Fruit fly (Drosophila melanogaster) whole organism, wandering third instar larva: Measurements from ENCODE around the gene Ythdc1.

Source experiments
- Abd-B ChIP-seq: fragments of >200 bp; optimal IDR thresholded peaks from 2 replicates; lab custom pipeline; 2017; ENCODE audit warnings: missing biosample characterization, missing genetic modification characterization
- CG32264 ChIP-seq: fragments of 200-800 bp; sonication (Bioruptor generic); optimal IDR thresholded peaks from 2 replicates; lab custom pipeline; 2016; ENCODE audit warnings: missing biosample characterization, missing genetic modification characterization
- CG9705 ChIP-seq: fragments of 200-800 bp; sonication (Bioruptor generic); optimal IDR thresholded peaks from 2 replicates; lab custom pipeline; 2018; ENCODE audit warnings: missing biosample characterization, mild to moderate bottlenecking, missing genetic modification characterization
- CrebA ChIP-seq: fragments of 200-800 bp; sonication (Bioruptor generic); optimal IDR thresholded peaks from 2 replicates; lab custom pipeline; 2016; ENCODE audit warnings: missing biosample characterization, mild to moderate bottlenecking, missing genetic modification characterization, borderline replicate concordance
- Dfd ChIP-seq: fragments of >200 bp; optimal IDR thresholded peaks from 2 replicates; lab custom pipeline; 2017; ENCODE audit warnings: missing biosample characterization, missing genetic modification characterization
- Dif ChIP-seq: fragments of 200-275, 200-300 bp; sonication (Bioruptor generic); optimal IDR thresholded peaks from 2 replicates; lab custom pipeline; 2018; ENCODE audit warnings: missing biosample characterization, missing genetic modification characterization; ENCODE audit not compliant: partially characterized antibody
- GATAd ChIP-seq: sonication (Bioruptor generic); optimal IDR thresholded peaks from 2 replicates; lab custom pipeline; 2016; ENCODE audit warnings: missing biosample characterization, missing genetic modification characterization
- HLH106 ChIP-seq: fragments of 200-800 bp; optimal IDR thresholded peaks from 3 replicates; lab custom pipeline; 2019; ENCODE audit warnings: missing biosample characterization, mild to moderate bottlenecking, missing genetic modification characterization, moderate library complexity
- Hnf4 ChIP-seq: fragments of 200-800 bp; sonication (Bioruptor generic); optimal IDR thresholded peaks from 2 replicates; lab custom pipeline; 2016; ENCODE audit warnings: missing biosample characterization, mild to moderate bottlenecking, missing genetic modification characterization
- Hr78 ChIP-seq: fragments of >200 bp; optimal IDR thresholded peaks from 2 replicates; lab custom pipeline; 2017; ENCODE audit warnings: missing biosample characterization, missing genetic modification characterization
- Hr83 ChIP-seq: fragments of 200-300 bp; sonication (Bioruptor generic); optimal IDR thresholded peaks from 2 replicates; lab custom pipeline; 2016; ENCODE audit warnings: missing biosample characterization, mild to moderate bottlenecking, missing genetic modification characterization, moderate library complexity; ENCODE audit not compliant: poor library complexity, severe bottlenecking
- Jra ChIP-seq: sonication (Bioruptor generic); optimal IDR thresholded peaks from 2 replicates; lab custom pipeline; 2016; ENCODE audit warnings: missing biosample characterization, missing genetic modification characterization
- Mio ChIP-seq: sonication (Bioruptor generic); optimal IDR thresholded peaks from 2 replicates; lab custom pipeline; 2016; ENCODE audit warnings: missing biosample characterization, missing genetic modification characterization
- Myc ChIP-seq: fragments of >200 bp; optimal IDR thresholded peaks from 2 replicates; lab custom pipeline; 2017
- N ChIP-seq: fragments of >200 bp; optimal IDR thresholded peaks from 2 replicates; lab custom pipeline; 2018; ENCODE audit warnings: missing biosample characterization, missing external identifiers, missing genetic modification characterization
- OdsH ChIP-seq: fragments of 200-800 bp; sonication (Bioruptor generic); optimal IDR thresholded peaks from 2 replicates; lab custom pipeline; 2016; ENCODE audit warnings: missing biosample characterization, mild to moderate bottlenecking, missing genetic modification characterization
- Rel ChIP-seq, 2 experiments: fragments of 200-800 bp; sonication (Bioruptor generic) in 1 of 2; optimal IDR thresholded peaks; 2 replicates in 1 of 2; 3 replicates in 1 of 2; lab custom pipeline; 2016 to 2019; ENCODE audit warnings: mild to moderate bottlenecking in 2 of 2, missing biosample characterization in 2 of 2, missing genetic modification characterization in 2 of 2, moderate library complexity in 1 of 2
- Sp1 ChIP-seq: fragments of 200-800 bp; sonication (Bioruptor generic); optimal IDR thresholded peaks from 3 replicates; lab custom pipeline; 2019; ENCODE audit warnings: missing biosample characterization, mild to moderate bottlenecking, missing genetic modification characterization, moderate library complexity
- Vsx2 ChIP-seq: fragments of 200-300, 225-300 bp; sonication (Bioruptor generic); optimal IDR thresholded peaks from 2 replicates; lab custom pipeline; 2018; ENCODE audit warnings: missing biosample characterization, missing genetic modification characterization; ENCODE audit not compliant: partially characterized antibody
- br ChIP-seq: fragments of 200-800 bp; sonication (Bioruptor generic); optimal IDR thresholded peaks from 2 replicates; lab custom pipeline; 2016; ENCODE audit warnings: missing biosample characterization, missing genetic modification characterization
- brk ChIP-seq: fragments of 200-800 bp; sonication (Bioruptor generic); optimal IDR thresholded peaks from 2 replicates; lab custom pipeline; 2016; ENCODE audit warnings: missing biosample characterization, mild to moderate bottlenecking, missing genetic modification characterization
- dl ChIP-seq, 2 experiments: fragments of 175-275, 200-275 bp in 1 of 2; fragments of 200-275 bp in 1 of 2; sonication (Bioruptor generic); optimal IDR thresholded peaks; lab custom pipeline; 2018; ENCODE audit warnings: mild to moderate bottlenecking in 2 of 2, missing biosample characterization in 2 of 2, missing genetic modification characterization in 2 of 2, moderate library complexity in 2 of 2; ENCODE audit not compliant: partially characterized antibody in 2 of 2, insufficient read depth in 1 of 2
- dmrt93B ChIP-seq: fragments of 200-800 bp; sonication (Bioruptor generic); optimal IDR thresholded peaks from 2 replicates; lab custom pipeline; 2018; ENCODE audit warnings: missing biosample characterization, mild to moderate bottlenecking, missing genetic modification characterization
- dsf ChIP-seq: sonication (Bioruptor generic); optimal IDR thresholded peaks from 2 replicates; lab custom pipeline; 2016; ENCODE audit warnings: missing biosample characterization, missing genetic modification characterization, borderline replicate concordance
- ey ChIP-seq: fragments of 200-800 bp; sonication (Bioruptor generic); optimal IDR thresholded peaks from 2 replicates; lab custom pipeline; 2016; ENCODE audit warnings: missing biosample characterization, missing genetic modification characterization
- foxo ChIP-seq, 2 experiments: fragments of 200-800 bp; sonication (Bioruptor generic); optimal IDR thresholded peaks; 2 replicates in 1 of 2; 3 replicates in 1 of 2; lab custom pipeline; 2016 to 2017; ENCODE audit warnings: missing biosample characterization in 2 of 2, missing genetic modification characterization in 2 of 2
- fru ChIP-seq: fragments of 200-800 bp; sonication (Bioruptor generic); optimal IDR thresholded peaks from 3 replicates; lab custom pipeline; 2016; ENCODE audit warnings: missing biosample characterization, mild to moderate bottlenecking, missing genetic modification characterization
- h ChIP-seq: fragments of 200-800 bp; sonication (Bioruptor generic); optimal IDR thresholded peaks from 3 replicates; lab custom pipeline; 2016; ENCODE audit warnings: missing biosample characterization, mild to moderate bottlenecking, missing genetic modification characterization
- jim ChIP-seq: fragments of 175-275, 200-325 bp; sonication (Bioruptor generic); optimal IDR thresholded peaks from 2 replicates; lab custom pipeline; 2016; ENCODE audit warnings: missing biosample characterization, mild to moderate bottlenecking, missing genetic modification characterization
- lola ChIP-seq: fragments of >200 bp; optimal IDR thresholded peaks from 2 replicates; lab custom pipeline; 2017; ENCODE audit warnings: missing biosample characterization, missing genetic modification characterization
- pan ChIP-seq: fragments of >200 bp; optimal IDR thresholded peaks from 2 replicates; lab custom pipeline; 2017
- psq ChIP-seq: fragments of 200-800 bp; sonication (Bioruptor generic); optimal IDR thresholded peaks from 3 replicates; lab custom pipeline; 2017; ENCODE audit warnings: missing biosample characterization, mild to moderate bottlenecking, missing genetic modification characterization, moderate library complexity
- rgr ChIP-seq: fragments of 200-800 bp; sonication (Bioruptor generic); optimal IDR thresholded peaks from 3 replicates; lab custom pipeline; 2016; ENCODE audit warnings: missing biosample characterization, mild to moderate bottlenecking, missing genetic modification characterization
- sage ChIP-seq: fragments of 200-800 bp; sonication (Bioruptor generic); optimal IDR thresholded peaks from 2 replicates; lab custom pipeline; 2016; ENCODE audit warnings: missing biosample characterization, mild to moderate bottlenecking, missing genetic modification characterization
- sv ChIP-seq: fragments of 200-800 bp; sonication (Bioruptor generic); optimal IDR thresholded peaks from 3 replicates; lab custom pipeline; 2016; ENCODE audit warnings: missing biosample characterization, missing genetic modification characterization
- tai ChIP-seq: sonication (Bioruptor generic); optimal IDR thresholded peaks from 2 replicates; lab custom pipeline; 2016; ENCODE audit warnings: missing biosample characterization, missing genetic modification characterization
- usp ChIP-seq: fragments of >200 bp; optimal IDR thresholded peaks from 2 replicates; lab custom pipeline; 2017; ENCODE audit warnings: missing biosample characterization, missing genetic modification characterization
- woc ChIP-seq: sonication (Bioruptor generic); optimal IDR thresholded peaks from 2 replicates; lab custom pipeline; 2016; ENCODE audit warnings: missing biosample characterization, mild to moderate bottlenecking, missing genetic modification characterization

Ythdc1 gene

dm6 chr3L:3391871-3392270 lies 17.9 kb upstream of the Ythdc1 start:
- peak; percentile 77 for TF ChIP-seq ey
- peak; percentile 60 for TF ChIP-seq rgr (GFP tag; lab: Kevin White, UChicago)
- peak; percentile 30 for TF ChIP-seq dmrt93B
- TF ChIP-seq fru = peak; percentile 79
- TF ChIP-seq h (GFP tag; lab: Kevin White, UChicago) = peak; percentile 75
- peak; percentile 64 for TF ChIP-seq woc (GFP tag; lab: Kevin White, UChicago)
- TF ChIP-seq OdsH (GFP tag; lab: Kevin White, UChicago) = peak; percentile 72
- peak; percentile 57 for TF ChIP-seq Sp1 (GFP tag; lab: Kevin White, UChicago)
- no peak for TF ChIP-seq Dif (GFP tag; lab: Kevin White, UChicago)
- peak; percentile 53 for TF ChIP-seq psq
- peak; percentile 6 for TF ChIP-seq Hnf4 (GFP tag; lab: Kevin White, UChicago)
- peak; percentile 54 for TF ChIP-seq HLH106 (tag; lab: Kevin White, UChicago)
- peak in 1 of 2 experiments; percentile 64 for TF ChIP-seq foxo (GFP tag; optimal IDR thresholded peaks at IDR 0.05; lab: Kevin White, UChicago)
- no peak for TF ChIP-seq sage (GFP tag; lab: Kevin White, UChicago)
- TF ChIP-seq dsf = no peak
- TF ChIP-seq br (GFP tag; lab: Kevin White, UChicago) = peak; percentile 66

dm6 chr3L:3390525-3390924 lies 16.6 kb upstream of the Ythdc1 start:
- TF ChIP-seq h (GFP tag; lab: Kevin White, UChicago) = peak; percentile 8
- TF ChIP-seq pan (lab: Kevin White, UChicago) = no peak
- TF ChIP-seq fru = peak; percentile 2

- TF ChIP-seq Dif (GFP tag; lab: Kevin White, UChicago) = no peak
- TF ChIP-seq foxo (GFP tag; optimal IDR thresholded peaks at IDR 0.05; lab: Kevin White, UChicago) = peak; percentile 24 to 87
- TF ChIP-seq Jra = peak; percentile 34
- no peak for TF ChIP-seq Hnf4 (GFP tag; lab: Kevin White, UChicago)
- TF ChIP-seq psq = peak; percentile 39
- TF ChIP-seq N (GFP tag; lab: Kevin White, UChicago) = no peak
- TF ChIP-seq jim (GFP tag; lab: Kevin White, UChicago) = no peak
- no peak for TF ChIP-seq Dfd (GFP tag; lab: Kevin White, UChicago)
- TF ChIP-seq pan (lab: Kevin White, UChicago) = no peak
- no peak for TF ChIP-seq Hr78
- TF ChIP-seq GATAd (GFP tag; lab: Kevin White, UChicago) = no peak
- no peak for TF ChIP-seq Vsx2 (GFP tag; lab: Kevin White, UChicago)
- peak; percentile 55 for TF ChIP-seq ey
- TF ChIP-seq fru = peak; percentile 90
- no peak for TF ChIP-seq CG9705 (GFP tag; lab: Kevin White, UChicago)
- TF ChIP-seq tai = no peak
- peak; percentile 73 for TF ChIP-seq HLH106 (tag; lab: Kevin White, UChicago)
- TF ChIP-seq CrebA = peak; percentile 28
- TF ChIP-seq sv (GFP tag; lab: Kevin White, UChicago) = no peak
- TF ChIP-seq woc (GFP tag; lab: Kevin White, UChicago) = peak; percentile 91
- TF ChIP-seq dsf = no peak
- peak; percentile 34 for TF ChIP-seq br (GFP tag; lab: Kevin White, UChicago)
- TF ChIP-seq Abd-B (GFP tag; lab: Kevin White, UChicago) = no peak
- TF ChIP-seq brk (GFP tag; lab: Kevin White, UChicago) = no peak
- no peak for TF ChIP-seq Hr83
- no peak for TF ChIP-seq Rel (GFP tag; optimal IDR thresholded peaks at IDR 0.05; lab: Kevin White, UChicago)
- peak; percentile 18 for TF ChIP-seq Rel (tag; optimal IDR thresholded peaks at IDR 0.05; lab: Kevin White, UChicago)
- no peak for TF ChIP-seq lola (GFP tag; lab: Kevin White, UChicago)
- TF ChIP-seq rgr (GFP tag; lab: Kevin White, UChicago) = peak; percentile 31
- peak; percentile 79 for TF ChIP-seq dmrt93B
- TF ChIP-seq Mio (GFP tag; lab: Kevin White, UChicago) = no peak
- TF ChIP-seq Myc (lab: Kevin White, UChicago) = no peak
- peak; percentile 92 for TF ChIP-seq h (GFP tag; lab: Kevin White, UChicago)
- no peak for TF ChIP-seq usp (GFP tag; lab: Kevin White, UChicago)
- TF ChIP-seq OdsH (GFP tag; lab: Kevin White, UChicago) = peak; percentile 48
- no peak for TF ChIP-seq dl (GFP tag; optimal IDR thresholded peaks at IDR 0.05; lab: Kevin White, UChicago; ENCODE audit: insufficient read depth in 1 of 2, partially characterized antibody in 2 of 2)
- TF ChIP-seq sage (GFP tag; lab: Kevin White, UChicago) = peak; percentile 82
- TF ChIP-seq Sp1 (GFP tag; lab: Kevin White, UChicago) = peak; percentile 79
- TF ChIP-seq CG32264 (GFP tag; lab: Kevin White, UChicago) = peak; percentile 72
- TF ChIP-seq, all 38 proteins: peak for 17
These were observed 15.7 kb upstream of the Ythdc1 start for dm6 chr3L:3389666-3390059.
